Worm (Caenorhabditis elegans): ENCODE data around the gene ins-32.

The ins-32 gene

DNA sequence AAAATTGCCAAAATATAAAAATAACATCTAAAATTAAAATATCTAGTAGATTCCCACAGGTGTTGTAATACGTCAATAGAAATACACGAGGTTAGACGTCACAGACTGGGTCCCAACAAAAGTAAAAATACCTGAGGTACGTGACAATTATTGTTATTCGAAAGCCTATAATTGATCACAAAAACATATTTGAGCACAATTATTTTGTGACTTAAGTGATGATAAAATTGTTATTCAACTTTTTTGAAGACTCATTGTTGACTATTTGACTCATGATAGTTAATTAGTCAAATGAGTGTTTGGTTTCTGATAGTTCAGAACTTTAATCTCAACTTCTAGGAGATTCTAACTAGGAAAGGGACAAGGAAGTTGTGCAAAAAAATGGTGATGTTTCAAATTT is 25.3 kb downstream of the ins-32 start:
- TF ChIP-seq ceh-31 (tag; optimal IDR thresholded peaks at IDR 0.05) (no peak), nhr-11 (tag; optimal IDR thresholded peaks at IDR 0.05) (no peak), lin-11 (tag; optimal IDR thresholded peaks at IDR 0.05) (no peak), C08G9.2 (tag; optimal IDR thresholded peaks at IDR 0.05) (no peak), ceh-2 (tag; optimal IDR thresholded peaks at IDR 0.05) (no peak), pros-1 (tag; optimal IDR thresholded peaks at IDR 0.05) (no peak), hlh-8 (tag; optimal IDR thresholded peaks at IDR 0.05) (no peak), pha-4 (tag; optimal IDR thresholded peaks at IDR 0.05) (no peak), tbx-7 (tag; optimal IDR thresholded peaks at IDR 0.05) (no peak), zip-5 (tag; optimal IDR thresholded peaks at IDR 0.05) (no peak), ama-1 (optimal IDR thresholded peaks at IDR 0.05) (no peak), npax-4 (tag; optimal IDR thresholded peaks at IDR 0.05) (no peak)

DNA sequence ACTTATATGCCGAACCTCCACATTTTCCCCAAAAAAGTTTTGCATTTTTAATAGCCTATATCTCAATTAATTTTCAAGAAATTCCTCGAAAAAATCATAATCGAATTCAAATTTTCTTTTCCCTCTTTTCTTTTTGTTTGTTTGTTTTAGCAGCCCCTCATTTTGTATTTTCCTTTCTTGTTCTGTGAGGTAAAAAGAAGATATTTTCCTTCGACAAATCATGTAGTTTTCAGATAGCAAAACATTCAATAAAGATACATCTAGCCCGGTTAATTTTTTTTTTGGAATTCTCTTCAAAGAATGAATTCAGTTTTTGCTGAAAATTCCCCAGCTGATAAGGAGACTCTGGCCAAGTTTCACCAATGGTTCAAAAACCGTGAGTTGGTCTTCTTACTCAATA is 27.4 kb downstream of the ins-32 start, which contains the start of gene T24E12.3:
T24E12.3 (plus strand) TSS at position 301 of the 400 bp plus-strand sequence.
- TF ChIP-seq ceh-30 (tag; optimal IDR thresholded peaks at IDR 0.05) (no peak), tbx-2 (tag; optimal IDR thresholded peaks at IDR 0.05) (no peak), sox-2 (GFP tag; IDR thresholded peaks at IDR 0.05) (no peak), ceh-18 (tag; optimal IDR thresholded peaks at IDR 0.05) (no peak), hlh-13 (GFP tag; optimal IDR thresholded peaks at IDR 0.05) (no peak), pha-2 (tag; optimal IDR thresholded peaks at IDR 0.05) (no peak), K02D7.2 (tag; optimal IDR thresholded peaks at IDR 0.05) (no peak), unc-86 (tag; optimal IDR thresholded peaks at IDR 0.05) (no peak), K09A11.1 (tag; optimal IDR thresholded peaks at IDR 0.05; ENCODE audit: insufficient read depth) (no peak), zip-5 (tag; optimal IDR thresholded peaks at IDR 0.05) (no peak), T23F11.4 (GFP tag; optimal IDR thresholded peaks at IDR 0.05) (no peak), gmeb-2 (tag; optimal IDR thresholded peaks at IDR 0.05) (no peak), fkh-10 (GFP tag; optimal IDR thresholded peaks at IDR 0.05) (no peak), ceh-34 (tag; optimal IDR thresholded peaks at IDR 0.05) (no peak), sdc-2 (tag; optimal IDR thresholded peaks at IDR 0.05) (no peak), ahr-1 (tag; optimal IDR thresholded peaks at IDR 0.05) (no peak), ceh-31 (tag; optimal IDR thresholded peaks at IDR 0.05) (no peak)

DNA sequence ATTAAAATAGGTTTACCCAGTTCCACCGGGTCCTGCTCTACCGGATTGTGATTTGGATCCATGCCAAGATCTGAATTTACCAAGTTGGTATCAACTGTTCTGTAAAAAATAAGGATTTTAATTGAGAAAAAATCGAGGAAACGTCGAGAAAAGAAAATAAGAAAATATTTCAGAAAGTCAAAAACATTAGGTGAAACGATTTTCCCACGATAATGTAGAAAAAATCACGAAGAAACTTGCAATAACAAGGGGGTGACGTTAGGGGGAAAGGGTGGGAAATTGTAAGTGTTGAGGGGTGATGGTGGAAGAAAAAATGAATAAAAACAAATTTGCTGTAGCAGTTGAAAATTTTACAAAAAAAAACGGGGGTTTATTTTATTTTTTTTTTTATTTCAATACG is 30.0 kb downstream of the ins-32 start, which contains the start of gene T24E12.10:
T24E12.10 (minus strand) TSS at position 101 of the 400 bp plus-strand sequence.
- TF ChIP-seq T23F11.4 (GFP tag; optimal IDR thresholded peaks at IDR 0.05) = no peak

DNA sequence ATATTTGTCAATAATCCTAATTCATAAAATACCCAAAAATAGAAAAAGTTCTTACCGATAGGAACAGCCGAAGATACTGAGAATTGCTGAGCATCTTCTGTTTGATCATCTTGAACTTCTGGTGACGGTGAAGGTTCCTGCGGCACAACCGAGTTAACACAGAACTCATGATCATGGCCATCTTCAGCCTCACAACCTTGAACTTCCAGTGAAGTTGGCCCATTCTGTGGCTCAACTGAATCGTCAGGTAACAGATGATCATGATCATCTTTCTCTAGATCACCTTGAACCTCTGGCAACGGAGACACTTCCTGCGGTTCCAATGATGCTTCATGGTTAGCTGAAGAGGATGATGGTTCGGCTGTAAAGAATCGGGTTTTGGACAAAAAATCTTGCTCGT is 31.5 kb downstream of the ins-32 start:
- TF ChIP-seq hlh-13 (GFP tag; optimal IDR thresholded peaks at IDR 0.05) (no peak), ceh-6 (GFP tag; optimal IDR thresholded peaks at IDR 0.05) (no peak), hlh-8 (tag; optimal IDR thresholded peaks at IDR 0.05) (no peak), ceh-31 (tag; optimal IDR thresholded peaks at IDR 0.05) (no peak), fkh-10 (GFP tag; optimal IDR thresholded peaks at IDR 0.05) (no peak), ceh-48 (tag; optimal IDR thresholded peaks at IDR 0.05) (no peak), dmd-4 (tag; optimal IDR thresholded peaks at IDR 0.05; ENCODE audit: borderline replicate concordance) (no peak), unc-86 (tag; optimal IDR thresholded peaks at IDR 0.05) (no peak), lin-11 (tag; optimal IDR thresholded peaks at IDR 0.05) (no peak), ceh-18 (tag; optimal IDR thresholded peaks at IDR 0.05) (no peak), syd-9 (tag; optimal IDR thresholded peaks at IDR 0.05) (no peak), ahr-1 (tag; optimal IDR thresholded peaks at IDR 0.05) (no peak), F13H6.1 (tag; optimal IDR thresholded peaks at IDR 0.05) (no peak), unc-42 (tag; optimal IDR thresholded peaks at IDR 0.05) (no peak), ceh-14 (tag; optimal IDR thresholded peaks at IDR 0.05) (no peak)

DNA sequence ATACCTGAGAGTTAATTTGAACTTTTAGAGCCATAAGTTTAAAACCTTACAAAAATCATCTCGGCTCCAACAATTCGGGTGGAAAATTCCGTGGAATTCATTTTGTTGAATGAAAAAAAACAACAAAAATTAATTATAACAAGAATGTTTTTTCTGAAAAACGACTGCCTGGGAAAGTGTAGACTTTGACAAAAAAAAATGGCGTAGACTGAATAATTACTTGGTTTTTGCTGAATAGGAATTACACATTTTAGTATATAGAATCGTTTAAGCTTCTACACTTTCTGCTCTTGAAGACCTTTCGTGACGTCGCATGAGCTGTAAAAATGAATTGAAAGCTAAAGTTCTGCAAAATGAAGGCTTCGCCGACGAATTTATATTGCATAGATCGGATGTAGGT is 38.6 kb downstream of the ins-32 start, which contains the start of gene srx-112:
srx-112 (minus strand) TSS at position 101 of the 400 bp plus-strand sequence.
- no peak for TF ChIP-seq pros-1 (tag; optimal IDR thresholded peaks at IDR 0.05)
- no peak for TF ChIP-seq ceh-19 (GFP tag; optimal IDR thresholded peaks at IDR 0.05)
- TF ChIP-seq lim-6 (tag; optimal IDR thresholded peaks at IDR 0.05) = no peak
- TF ChIP-seq hlh-6 (tag; optimal IDR thresholded peaks at IDR 0.05) = no peak
- TF ChIP-seq ceh-18 (tag; optimal IDR thresholded peaks at IDR 0.05) = no peak
- no peak for TF ChIP-seq pat-9 (tag; optimal IDR thresholded peaks at IDR 0.05)
- TF ChIP-seq mec-3 (tag; optimal IDR thresholded peaks at IDR 0.05; ENCODE audit: borderline replicate concordance) = no peak
- no peak for TF ChIP-seq K02D7.2 (tag; optimal IDR thresholded peaks at IDR 0.05)
- no peak for TF ChIP-seq ets-4 (tag; optimal IDR thresholded peaks at IDR 0.05)
- TF ChIP-seq sox-4 (tag; optimal IDR thresholded peaks at IDR 0.05) = no peak
- no peak for TF ChIP-seq zip-5 (tag; optimal IDR thresholded peaks at IDR 0.05)
- no peak for TF ChIP-seq elt-4 (tag; optimal IDR thresholded peaks at IDR 0.05)
- TF ChIP-seq unc-3 (GFP tag; conservative IDR thresholded peaks at IDR 0.05) = no peak
- no peak for TF ChIP-seq unc-3 (tag; optimal IDR thresholded peaks at IDR 0.05)
- no peak for TF ChIP-seq C08G9.2 (tag; optimal IDR thresholded peaks at IDR 0.05)
- no peak for TF ChIP-seq elt-2 (tag; optimal IDR thresholded peaks at IDR 0.05)
- no peak for TF ChIP-seq hlh-13 (GFP tag; optimal IDR thresholded peaks at IDR 0.05)
